Fruit fly (Drosophila melanogaster): Measurements from ENCODE around the gene CG14074.

CG14074 gene

DNA sequence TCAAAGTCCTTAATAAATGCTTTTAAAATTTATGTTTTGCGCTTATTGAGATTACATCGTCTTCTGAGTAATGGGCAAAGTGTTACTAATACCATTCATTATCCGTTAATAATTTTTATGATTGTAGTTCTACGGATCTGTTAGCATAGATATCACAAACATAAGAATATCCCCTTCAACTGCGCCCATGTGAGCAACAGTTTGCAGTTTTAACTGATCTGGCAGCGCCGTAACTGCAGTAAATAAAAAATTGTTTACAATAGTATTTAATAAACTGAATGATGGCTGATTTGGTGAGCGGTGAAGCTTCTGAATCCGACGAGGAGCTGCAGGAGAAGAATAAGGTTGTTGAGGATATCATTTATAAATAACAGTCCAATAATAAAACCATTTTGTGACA is 4.0 kb downstream of the CG14074 start, which contains the start of gene Blos3 (continued):
- TF ChIP-seq ro (GFP tag; IDR thresholded peaks at IDR 0.05), result no peak
- peak; percentile 7 to 13 for TF ChIP-seq chif (GFP tag; optimal IDR thresholded peaks at IDR 0.05)
- TF ChIP-seq CG7271 (tag; optimal IDR thresholded peaks at IDR 0.05), result no peak
- TF ChIP-seq sens (GFP tag), result peak; percentile 92
- peak; percentile 83 for TF ChIP-seq gro (GFP tag; optimal IDR thresholded peaks at IDR 0.05)
- peak; percentile 54 for TF ChIP-seq Antp (GFP tag; optimal IDR thresholded peaks at IDR 0.05)
- TF ChIP-seq CG15479 (GFP tag; optimal IDR thresholded peaks at IDR 0.05), result no peak
- no peak for TF ChIP-seq fd3F (GFP tag; optimal IDR thresholded peaks at IDR 0.05)
- TF ChIP-seq Ssrp (tag; optimal IDR thresholded peaks at IDR 0.05), result peak; percentile 39
- TF ChIP-seq CG4707 (GFP tag; optimal IDR thresholded peaks at IDR 0.05), result no peak
- TF ChIP-seq Kr (GFP tag; optimal IDR thresholded peaks at IDR 0.05), result no peak
- no peak for TF ChIP-seq tll (GFP tag; optimal IDR thresholded peaks at IDR 0.05)
- TF ChIP-seq gsb (GFP tag; IDR thresholded peaks at IDR 0.05), result no peak
- peak; percentile 29 for TF ChIP-seq CG8944 (GFP tag; optimal IDR thresholded peaks at IDR 0.05)
- no peak for TF ChIP-seq tgo (GFP tag; IDR thresholded peaks at IDR 0.05)
- peak; percentile 67; the same call in 1 of the 3 replicates for TF ChIP-seq ken (GFP tag; IDR thresholded peaks at IDR 0.05)
- TF ChIP-seq ranshi (GFP tag; IDR thresholded peaks at IDR 0.05), result 0 out of 2 replicates have a peak, but pooled peaks have one; percentile 20
- no peak for TF ChIP-seq CG2199 (GFP tag; IDR thresholded peaks at IDR 0.05)
- TF ChIP-seq Sry-β (GFP tag; optimal IDR thresholded peaks at IDR 0.05), result no peak
- TF ChIP-seq Asciz (GFP tag; optimal IDR thresholded peaks at IDR 0.05), result peak; percentile 15
- TF ChIP-seq zfh1 (GFP tag; IDR thresholded peaks at IDR 0.05), result 0 out of 3 replicates have a peak, but pooled peaks have one; percentile 34
- TF ChIP-seq zf30C (GFP tag; optimal IDR thresholded peaks at IDR 0.05), result no peak
- peak; percentile 54 for TF ChIP-seq CG2712 (tag; optimal IDR thresholded peaks at IDR 0.05)
- no peak for TF ChIP-seq Adf1 (GFP tag; IDR thresholded peaks at IDR 0.05)
- 0 out of 3 replicates have a peak, but pooled peaks have one; percentile 21 for TF ChIP-seq CG17361 (GFP tag; IDR thresholded peaks at IDR 0.05)
- TF ChIP-seq Hey (tag; optimal IDR thresholded peaks at IDR 0.05), result no peak
- no peak for TF ChIP-seq esg (GFP tag; conservative IDR thresholded peaks at IDR 0.05)
- no peak for TF ChIP-seq sd (tag; optimal IDR thresholded peaks at IDR 0.05)
- TF ChIP-seq CG7745 (tag; optimal IDR thresholded peaks at IDR 0.05), result no peak
- no peak for TF ChIP-seq gcm2 (GFP tag; optimal IDR thresholded peaks at IDR 0.05)
- TF ChIP-seq Dip2 (GFP tag; IDR thresholded peaks at IDR 0.05), result no peak
- TF ChIP-seq CG10565 (GFP tag; optimal IDR thresholded peaks at IDR 0.05), result no peak
- no peak for TF ChIP-seq C15 (GFP tag; IDR thresholded peaks at IDR 0.05)
- no peak for TF ChIP-seq CG13123 (GFP tag; optimal IDR thresholded peaks at IDR 0.05)
- TF ChIP-seq bowl (GFP tag; IDR thresholded peaks at IDR 0.05), result no peak
- no peak for TF ChIP-seq CG5180 (GFP tag; optimal IDR thresholded peaks at IDR 0.05)
- peak; percentile 40 for TF ChIP-seq CG15696 (tag; optimal IDR thresholded peaks at IDR 0.05)
- TF ChIP-seq PHDP (tag; optimal IDR thresholded peaks at IDR 0.05), result no peak
- no peak for TF ChIP-seq CG10366 (GFP tag; IDR thresholded peaks at IDR 0.05)
- no peak for TF ChIP-seq D19B (GFP tag; optimal IDR thresholded peaks at IDR 0.05)
- peak; percentile 27 for TF ChIP-seq CG13296 (GFP tag; optimal IDR thresholded peaks at IDR 0.05)
- TF ChIP-seq hkb (optimal IDR thresholded peaks at IDR 0.05), result no peak
- 0 out of 2 replicates have a peak, but pooled peaks have one; percentile 34 for TF ChIP-seq hkb (GFP tag; IDR thresholded peaks at IDR 0.05)
- no peak for TF ChIP-seq Oaz (GFP tag; IDR thresholded peaks at IDR 0.05)
- TF ChIP-seq CG8765 (GFP tag; IDR thresholded peaks at IDR 0.05), result no peak
- TF ChIP-seq Atf3 (GFP tag; optimal IDR thresholded peaks at IDR 0.05), result peak; percentile 9
- no peak for TF ChIP-seq CG12071 (GFP tag; optimal IDR thresholded peaks at IDR 0.05)
- TF ChIP-seq CG3838 (GFP tag; optimal IDR thresholded peaks at IDR 0.05), result peak; percentile 16
- peak; percentile 69; the same call in 3 of the 4 replicates for TF ChIP-seq chinmo (GFP tag; IDR thresholded peaks at IDR 0.05; ENCODE audit: partially characterized antibody)
- peak; percentile 51 for TF ChIP-seq CG17912 (GFP tag; optimal IDR thresholded peaks at IDR 0.05)
- no peak for TF ChIP-seq kay (GFP tag; optimal IDR thresholded peaks at IDR 0.05)
- no peak for TF ChIP-seq odd (GFP tag; optimal IDR thresholded peaks at IDR 0.05)
